ENCODE assay signal across 1 fruit fly cellular context in genomic region chr2L:13904331-13904911, dm6.
TF ChIP-seq lines count a peak whose summit lies in the region.

Gene Smg5 (minus strand): TSS chr2L:13904661.

TF ChIP-seq in whole organism, embryonic, 481 proteins besides CTCF, POLR2A, EP300 and RAD21 (continued from another document and continues in another):
- TF ChIP-seq Ets97D (GFP tag; optimal IDR thresholded peaks at IDR 0.05; lab: Kevin White, UChicago) (peak; percentile 96), CG15479 (GFP tag; optimal IDR thresholded peaks at IDR 0.05; lab: Kevin White, UChicago) (peak; percentile 98), Kr (GFP tag; optimal IDR thresholded peaks at IDR 0.05; lab: Kevin White, UChicago) (no peak), zen (tag; optimal IDR thresholded peaks at IDR 0.05; lab: Kevin White, UChicago) (peak; percentile 99), CG8944 (GFP tag; optimal IDR thresholded peaks at IDR 0.05; lab: Kevin White, UChicago) (peak; percentile 96), CG17186 (GFP tag; optimal IDR thresholded peaks at IDR 0.05; lab: Kevin White, UChicago) (peak; percentile 96), Hr39 (optimal IDR thresholded peaks at IDR 0.05; lab: Kevin White, UChicago) (no peak), CG5245 (GFP tag; optimal IDR thresholded peaks at IDR 0.05; lab: Kevin White, UChicago) (peak; percentile 75), CG9797 (GFP tag; optimal IDR thresholded peaks at IDR 0.05; lab: Kevin White, UChicago) (peak; percentile 56), CG2120 (GFP tag; optimal IDR thresholded peaks at IDR 0.05; lab: Kevin White, UChicago) (peak; percentile 98), sd (tag; optimal IDR thresholded peaks at IDR 0.05; lab: Kevin White, UChicago) (peak; percentile 74), HLH3B (GFP tag; IDR thresholded peaks at IDR 0.05; lab: Robert Waterston, UW) (peak; percentile 97), lbe (GFP tag; optimal IDR thresholded peaks at IDR 0.05; lab: Kevin White, UChicago) (peak; percentile 41), NfI (GFP tag; optimal IDR thresholded peaks at IDR 0.05; lab: Kevin White, UChicago) (peak; percentile 94), CG3838 (GFP tag; optimal IDR thresholded peaks at IDR 0.05; lab: Kevin White, UChicago) (peak; percentile 75), CG9932 (GFP tag; IDR thresholded peaks at IDR 0.05; lab: Robert Waterston, UW) (peak; percentile 97), tgo (GFP tag; IDR thresholded peaks at IDR 0.05; lab: Robert Waterston, UW) (peak; percentile 96), slp2 (GFP tag; optimal IDR thresholded peaks at IDR 0.05; lab: Kevin White, UChicago) (peak; percentile 97), YL-1 (GFP tag; optimal IDR thresholded peaks at IDR 0.05; lab: Kevin White, UChicago) (peak; percentile 91), fru (optimal IDR thresholded peaks at IDR 0.05; lab: Kevin White, UChicago) (no peak), H15 (GFP tag; IDR thresholded peaks at IDR 0.05; lab: Robert Waterston, UW) (peak; percentile 98), HLH4C (GFP tag; IDR thresholded peaks at IDR 0.05; lab: Robert Waterston, UW; ENCODE audit: partially characterized antibody) (peak; percentile 94), CG10147 (GFP tag; optimal IDR thresholded peaks at IDR 0.05; lab: Kevin White, UChicago) (peak; percentile 76), salm (tag; optimal IDR thresholded peaks at IDR 0.05; lab: Kevin White, UChicago) (no peak), ewg (GFP tag; optimal IDR thresholded peaks at IDR 0.05; lab: Kevin White, UChicago) (peak; percentile 97), Vsx1 (GFP tag; optimal IDR thresholded peaks at IDR 0.05; lab: Kevin White, UChicago) (no peak), CG13894 (tag; optimal IDR thresholded peaks at IDR 0.05; lab: Kevin White, UChicago) (no peak), CG6813 (GFP tag; optimal IDR thresholded peaks at IDR 0.05; lab: Kevin White, UChicago) (no peak), CG1832 (GFP tag; optimal IDR thresholded peaks at IDR 0.05; lab: Kevin White, UChicago) (no peak), CG30020 (tag; optimal IDR thresholded peaks at IDR 0.05; lab: Kevin White, UChicago) (peak; percentile 86), stc (GFP tag; IDR thresholded peaks at IDR 0.05; lab: Robert Waterston, UW) (peak; percentile 88), Aef1 (GFP tag; IDR thresholded peaks at IDR 0.05; lab: Robert Waterston, UW) (peak; percentile 97), CkIIα-i1 (GFP tag; IDR thresholded peaks at IDR 0.05; lab: Robert Waterston, UW) (peak; percentile 47; the same call in 1 of the 2 replicates), Adf1 (GFP tag; IDR thresholded peaks at IDR 0.05; lab: Robert Waterston, UW) (peak; percentile 74), D19B (GFP tag; optimal IDR thresholded peaks at IDR 0.05; lab: Kevin White, UChicago) (no peak), CG3407 (GFP tag; optimal IDR thresholded peaks at IDR 0.05; lab: Kevin White, UChicago) (peak; percentile 71), Hey (tag; optimal IDR thresholded peaks at IDR 0.05; lab: Kevin White, UChicago) (peak; percentile 84), al (GFP tag; IDR thresholded peaks at IDR 0.05; lab: Robert Waterston, UW) (peak; percentile 86), row (GFP tag; IDR thresholded peaks at IDR 0.05; lab: Robert Waterston, UW) (peak; percentile 96), CG34224 (GFP tag; IDR thresholded peaks at IDR 0.05; lab: Robert Waterston, UW; ENCODE audit: partially characterized antibody) (peak; percentile 97), CG11247 (GFP tag; IDR thresholded peaks at IDR 0.05; lab: Robert Waterston, UW) (peak; percentile 96), BtbVII (GFP tag; optimal IDR thresholded peaks at IDR 0.05; lab: Kevin White, UChicago) (no peak), CG4328 (GFP tag; optimal IDR thresholded peaks at IDR 0.05; lab: Kevin White, UChicago) (peak; percentile 76), CG17829 (tag; optimal IDR thresholded peaks at IDR 0.05; lab: Kevin White, UChicago) (peak; percentile 85), sna (GFP tag; IDR thresholded peaks at IDR 0.05; lab: Robert Waterston, UW; ENCODE audit: partially characterized antibody) (peak; percentile 94), Oli (tag; optimal IDR thresholded peaks at IDR 0.05; lab: Kevin White, UChicago) (peak; percentile 83), CG4360 (GFP tag; IDR thresholded peaks at IDR 0.05; lab: Robert Waterston, UW) (no peak), Chrac-16 (GFP tag; optimal IDR thresholded peaks at IDR 0.05; lab: Kevin White, UChicago) (peak; percentile 92), Nf-YA (GFP tag; IDR thresholded peaks at IDR 0.05; lab: Robert Waterston, UW) (peak; percentile 93), p53 (GFP tag; optimal IDR thresholded peaks at IDR 0.05; lab: Kevin White, UChicago) (peak; percentile 93), so (GFP tag; IDR thresholded peaks at IDR 0.05; lab: Robert Waterston, UW) (peak; percentile 91; the same call in 2 of the 3 replicates), Bteb2 (GFP tag; optimal IDR thresholded peaks at IDR 0.05; lab: Kevin White, UChicago) (peak; percentile 97), wdn (GFP tag; IDR thresholded peaks at IDR 0.05; lab: Robert Waterston, UW) (peak; percentile 90), pnt (GFP tag; optimal IDR thresholded peaks at IDR 0.05; lab: Kevin White, UChicago) (peak; percentile 92), schlank (tag; optimal IDR thresholded peaks at IDR 0.05; lab: Kevin White, UChicago) (peak; percentile 77), run (tag; optimal IDR thresholded peaks at IDR 0.05; lab: Kevin White, UChicago) (peak; percentile 24), CG7357 (GFP tag; IDR thresholded peaks at IDR 0.05; lab: Robert Waterston, UW) (peak; percentile 91), onecut (GFP tag; IDR thresholded peaks at IDR 0.05; lab: Robert Waterston, UW) (peak; percentile 95), vnd (GFP tag; IDR thresholded peaks at IDR 0.05; lab: Robert Waterston, UW; ENCODE audit: partially characterized antibody) (peak; percentile 96), CG43689 (GFP tag; IDR thresholded peaks at IDR 0.05; lab: Robert Waterston, UW) (peak; percentile 86), CG14667 (GFP tag; IDR thresholded peaks at IDR 0.05; lab: Robert Waterston, UW) (peak; percentile 85), dysf (GFP tag; IDR thresholded peaks at IDR 0.05; lab: Robert Waterston, UW) (peak; percentile 98), CG15073 (GFP tag; optimal IDR thresholded peaks at IDR 0.05; lab: Kevin White, UChicago) (peak; percentile 1), sr (GFP tag; IDR thresholded peaks at IDR 0.05; lab: Robert Waterston, UW) (peak; percentile 86), CG17802 (tag; optimal IDR thresholded peaks at IDR 0.05; lab: Kevin White, UChicago) (peak; percentile 90), CG7271 (tag; optimal IDR thresholded peaks at IDR 0.05; lab: Kevin White, UChicago) (peak; percentile 78), CG12236 (GFP tag; optimal IDR thresholded peaks at IDR 0.05; lab: Kevin White, UChicago) (peak; percentile 81), bab2 (GFP tag; optimal IDR thresholded peaks at IDR 0.05; lab: Kevin White, UChicago) (peak; percentile 95), CG11723 (GFP tag; optimal IDR thresholded peaks at IDR 0.05; lab: Kevin White, UChicago) (peak; percentile 79), klu (GFP tag; IDR thresholded peaks at IDR 0.05; lab: Robert Waterston, UW) (peak; percentile 92), CG3726 (GFP tag; IDR thresholded peaks at IDR 0.05; lab: Robert Waterston, UW) (peak; percentile 77; the same call in 2 of the 3 replicates), CG10274 (GFP tag; optimal IDR thresholded peaks at IDR 0.05; lab: Kevin White, UChicago) (peak; percentile 74), grn (GFP tag; optimal IDR thresholded peaks at IDR 0.05; lab: Kevin White, UChicago) (peak; percentile 10), CG30431 (GFP tag; optimal IDR thresholded peaks at IDR 0.05; lab: Kevin White, UChicago) (peak; percentile 89), CG8089 (GFP tag; optimal IDR thresholded peaks at IDR 0.05; lab: Kevin White, UChicago) (peak; percentile 96), cg (GFP tag; optimal IDR thresholded peaks at IDR 0.05; lab: Kevin White, UChicago) (peak; percentile 69), Xbp1 (GFP tag; optimal IDR thresholded peaks at IDR 0.05; lab: Kevin White, UChicago) (peak; percentile 98), CG14710 (tag; optimal IDR thresholded peaks at IDR 0.05; lab: Kevin White, UChicago) (peak; percentile 93), Tbp (GFP tag; optimal IDR thresholded peaks at IDR 0.05; lab: Kevin White, UChicago) (no peak), zen2 (GFP tag; IDR thresholded peaks at IDR 0.05; lab: Robert Waterston, UW; ENCODE audit: partially characterized antibody) (peak; percentile 71; the same call in 2 of the 3 replicates), CG3847 (GFP tag; IDR thresholded peaks at IDR 0.05; lab: Robert Waterston, UW) (peak; percentile 99), CG9437 (GFP tag; optimal IDR thresholded peaks at IDR 0.05; lab: Kevin White, UChicago) (peak; percentile 80), CG1647 (GFP tag; optimal IDR thresholded peaks at IDR 0.05; lab: Kevin White, UChicago) (peak; percentile 96), CG3995 (GFP tag; optimal IDR thresholded peaks at IDR 0.05; lab: Kevin White, UChicago) (peak; percentile 77), CG11560 (tag; IDR thresholded peaks at IDR 0.05; lab: Robert Waterston, UW) (peak; percentile 80), Fer3 (tag; optimal IDR thresholded peaks at IDR 0.05; lab: Kevin White, UChicago) (peak; percentile 82), Dip3 (GFP tag; optimal IDR thresholded peaks at IDR 0.05; lab: Kevin White, UChicago) (peak; percentile 96), Sox102F (GFP tag; optimal IDR thresholded peaks at IDR 0.05; lab: Kevin White, UChicago) (peak; percentile 98), Hr78 (GFP tag; optimal IDR thresholded peaks at IDR 0.05; lab: Kevin White, UChicago) (no peak), CG9876 (GFP tag; optimal IDR thresholded peaks at IDR 0.05; lab: Kevin White, UChicago) (peak; percentile 99), Myb (GFP tag; optimal IDR thresholded peaks at IDR 0.05; lab: Kevin White, UChicago) (peak; percentile 90), Hsf (GFP tag; optimal IDR thresholded peaks at IDR 0.05; lab: Kevin White, UChicago) (peak; percentile 98), CG6854 (GFP tag; optimal IDR thresholded peaks at IDR 0.05; lab: Kevin White, UChicago) (no peak), ase (GFP tag; IDR thresholded peaks at IDR 0.05; lab: Robert Waterston, UW) (peak; percentile 97), CG15011 (GFP tag; optimal IDR thresholded peaks at IDR 0.05; lab: Kevin White, UChicago) (no peak), gsb (GFP tag; IDR thresholded peaks at IDR 0.05; lab: Robert Waterston, UW) (peak; percentile 95), B-H1 (GFP tag; IDR thresholded peaks at IDR 0.05; lab: Robert Waterston, UW) (peak; percentile 92), CG11093 (GFP tag; IDR thresholded peaks at IDR 0.05; lab: Robert Waterston, UW) (peak; percentile 84; the same call in 2 of the 3 replicates), dimm (GFP tag; IDR thresholded peaks at IDR 0.05; lab: Robert Waterston, UW) (peak; percentile 86), CG6254 (GFP tag; optimal IDR thresholded peaks at IDR 0.05; lab: Kevin White, UChicago) (no peak), HHEX (GFP tag; optimal IDR thresholded peaks at IDR 0.05; lab: Kevin White, UChicago) (no peak), CG9817 (tag; optimal IDR thresholded peaks at IDR 0.05; lab: Kevin White, UChicago) (peak; percentile 97), CG4820 (GFP tag; optimal IDR thresholded peaks at IDR 0.05; lab: Kevin White, UChicago) (peak; percentile 92), CG32772 (GFP tag; IDR thresholded peaks at IDR 0.05; lab: Robert Waterston, UW) (peak; percentile 96), luna (GFP tag; optimal IDR thresholded peaks at IDR 0.05; lab: Kevin White, UChicago) (peak; percentile 92), Meics (GFP tag; optimal IDR thresholded peaks at IDR 0.05; lab: Kevin White, UChicago) (peak; percentile 84), nmo (GFP tag; optimal IDR thresholded peaks at IDR 0.05; lab: Kevin White, UChicago) (peak; percentile 96), Ets65A (GFP tag; lab: Kevin White, UChicago) (peak; percentile 100), PHDP (tag; optimal IDR thresholded peaks at IDR 0.05; lab: Kevin White, UChicago) (peak; percentile 96), CG10366 (GFP tag; IDR thresholded peaks at IDR 0.05; lab: Robert Waterston, UW) (peak; percentile 96), CG12391 (tag; optimal IDR thresholded peaks at IDR 0.05; lab: Kevin White, UChicago) (peak; percentile 94), Hr51 (GFP tag; optimal IDR thresholded peaks at IDR 0.05; lab: Kevin White, UChicago) (peak; percentile 93 to 97), cwo (GFP tag; optimal IDR thresholded peaks at IDR 0.05; lab: Kevin White, UChicago) (peak; percentile 49), CG8924 (tag; optimal IDR thresholded peaks at IDR 0.05; lab: Kevin White, UChicago) (peak; percentile 92), CG15601 (tag; optimal IDR thresholded peaks at IDR 0.05; lab: Kevin White, UChicago) (peak; percentile 93), gsb-n (tag; optimal IDR thresholded peaks at IDR 0.05; lab: Kevin White, UChicago) (no peak), nau (GFP tag; optimal IDR thresholded peaks at IDR 0.05; lab: Kevin White, UChicago) (no peak), en (GFP tag; optimal IDR thresholded peaks at IDR 0.05; lab: Kevin White, UChicago) (peak; percentile 89), CG31441 (GFP tag; IDR thresholded peaks at IDR 0.05; lab: Robert Waterston, UW) (no peak; the same call in none of the 2 replicates), Eip74EF (GFP tag; optimal IDR thresholded peaks at IDR 0.05; lab: Kevin White, UChicago) (peak in 1 of 2 experiments; percentile 2), CG6272 (GFP tag; IDR thresholded peaks at IDR 0.05; lab: Robert Waterston, UW) (peak; percentile 95), D (optimal IDR thresholded peaks at IDR 0.05; lab: Kevin White, UChicago) (peak; percentile 97), D (GFP tag; optimal IDR thresholded peaks at IDR 0.05; lab: Kevin White, UChicago) (peak; percentile 89), trh (GFP tag; optimal IDR thresholded peaks at IDR 0.05; lab: Kevin White, UChicago) (peak; percentile 76), grau (tag; optimal IDR thresholded peaks at IDR 0.05; lab: Kevin White, UChicago) (peak; percentile 83), prd (optimal IDR thresholded peaks at IDR 0.05; lab: Kevin White, UChicago) (no peak), prd (GFP tag; IDR thresholded peaks at IDR 0.05; lab: Robert Waterston, UW) (peak; percentile 98), sim (GFP tag; IDR thresholded peaks at IDR 0.05; lab: Robert Waterston, UW) (peak; percentile 55; the same call in 1 of the 2 replicates), CG4424 (GFP tag; optimal IDR thresholded peaks at IDR 0.05; lab: Kevin White, UChicago) (peak; percentile 92), CG1529 (GFP tag; optimal IDR thresholded peaks at IDR 0.05; lab: Kevin White, UChicago) (peak; percentile 73), TFAM (GFP tag; optimal IDR thresholded peaks at IDR 0.05; lab: Kevin White, UChicago) (peak; percentile 29), Opbp (GFP tag; IDR thresholded peaks at IDR 0.05; lab: Robert Waterston, UW; ENCODE audit: partially characterized antibody) (peak; percentile 97)
